Fruit fly (Drosophila melanogaster) whole organism, prepupa: ENCODE measurements around the gene Sec71.

Experiments
- CG10631 ChIP-seq: fragments of 200-800 bp; sonication (Bioruptor generic); optimal IDR thresholded peaks from 2 replicates; lab custom pipeline; 2016; ENCODE audit warnings: missing biosample characterization, missing genetic modification characterization
- CG10669 ChIP-seq: fragments of 200-800 bp; sonication (Bioruptor generic); optimal IDR thresholded peaks from 3 replicates; lab custom pipeline; 2018; ENCODE audit warnings: missing biosample characterization, mild to moderate bottlenecking, missing genetic modification characterization, moderate library complexity
- CG11762 ChIP-seq: fragments of 200-800 bp; sonication (Bioruptor generic); optimal IDR thresholded peaks from 3 replicates; lab custom pipeline; 2016; ENCODE audit warnings: missing biosample characterization, missing genetic modification characterization; ENCODE audit not compliant: insufficient read depth
- CG15336 ChIP-seq: fragments of 200-800 bp; sonication (Bioruptor generic); IDR thresholded peaks from 2 replicates; pipeline ENCODE4 v1.3.6; 2022; ENCODE audit warnings: missing biosample characterization, missing genetic modification characterization
- CG1621 ChIP-seq: fragments of 200-800 bp; sonication (Bioruptor generic); optimal IDR thresholded peaks from 3 replicates; lab custom pipeline; 2018; ENCODE audit warnings: missing biosample characterization, mild to moderate bottlenecking, missing genetic modification characterization
- CG3032 ChIP-seq: fragments of 200-800 bp; optimal IDR thresholded peaks from 2 replicates; lab custom pipeline; 2019; ENCODE audit warnings: missing biosample characterization, mild to moderate bottlenecking, missing genetic modification characterization, moderate library complexity
- CG31627 ChIP-seq: fragments of 200-800 bp; sonication (Bioruptor generic); optimal IDR thresholded peaks from 3 replicates; lab custom pipeline; 2016; ENCODE audit warnings: missing biosample characterization, missing genetic modification characterization
- CG32006 ChIP-seq: fragments of 200-800 bp; sonication (Bioruptor generic); optimal IDR thresholded peaks from 3 replicates; lab custom pipeline; 2017; ENCODE audit warnings: missing biosample characterization, mild to moderate bottlenecking, missing genetic modification characterization
- CG34406 ChIP-seq: fragments of 200-800 bp; sonication (Bioruptor generic); optimal IDR thresholded peaks from 3 replicates; lab custom pipeline; 2016; ENCODE audit warnings: missing biosample characterization, missing genetic modification characterization
- CG3919 ChIP-seq: fragments of 200-800 bp; sonication (Bioruptor generic); optimal IDR thresholded peaks from 3 replicates; lab custom pipeline; 2016; ENCODE audit warnings: missing biosample characterization, missing genetic modification characterization
- CG6163 ChIP-seq: fragments of 200-800 bp; sonication (Bioruptor generic); IDR thresholded peaks from 3 replicates; pipeline ENCODE4 v1.3.6; 2022; ENCODE audit warnings: missing biosample characterization, missing genetic modification characterization
- CG6792 ChIP-seq: fragments of 200-800 bp; sonication (Bioruptor generic); optimal IDR thresholded peaks from 3 replicates; lab custom pipeline; 2016; ENCODE audit warnings: missing biosample characterization, missing genetic modification characterization
- CG6808 ChIP-seq: fragments of 200-800 bp; sonication (Bioruptor generic); optimal IDR thresholded peaks from 3 replicates; lab custom pipeline; 2017; ENCODE audit warnings: missing biosample characterization, missing genetic modification characterization, mild to moderate bottlenecking, moderate library complexity, missing genetic modification reagents
- CG6854 ChIP-seq: fragments of 200-800 bp; sonication (Bioruptor generic); optimal IDR thresholded peaks from 2 replicates; lab custom pipeline; 2017; ENCODE audit warnings: missing biosample characterization, mild to moderate bottlenecking, missing genetic modification characterization
- CG8632 ChIP-seq: fragments of 200-800 bp; sonication (Bioruptor generic); optimal IDR thresholded peaks from 3 replicates; lab custom pipeline; 2016; ENCODE audit warnings: missing biosample characterization, missing genetic modification characterization
- CG9139 ChIP-seq: fragments of 200-800 bp; sonication (Bioruptor generic); optimal IDR thresholded peaks from 3 replicates; lab custom pipeline; 2017; ENCODE audit warnings: missing biosample characterization, mild to moderate bottlenecking, missing genetic modification characterization
- Eip78C ChIP-seq: fragments of 200-800 bp; sonication (Bioruptor generic); peaks from one replicate; lab custom pipeline; 2016; ENCODE audit warnings: missing biosample characterization, missing genetic modification characterization
- Ets21C ChIP-seq: fragments of 200-800 bp; sonication (Bioruptor generic); optimal IDR thresholded peaks from 3 replicates; lab custom pipeline; 2016; ENCODE audit warnings: missing biosample characterization, missing genetic modification characterization
- Ets96B ChIP-seq: fragments of 200-800 bp; optimal IDR thresholded peaks from 2 replicates; lab custom pipeline; 2019; ENCODE audit warnings: missing biosample characterization, mild to moderate bottlenecking, missing genetic modification characterization, moderate library complexity
- Hr4 ChIP-seq: fragments of 200-800 bp; sonication (Bioruptor generic); optimal IDR thresholded peaks from 3 replicates; lab custom pipeline; 2016; ENCODE audit warnings: missing biosample characterization, missing genetic modification characterization
- Lpt ChIP-seq: fragments of 200-800 bp; sonication (Bioruptor generic); optimal IDR thresholded peaks from 3 replicates; lab custom pipeline; 2016; ENCODE audit warnings: missing biosample characterization, missing genetic modification characterization
- Met ChIP-seq: fragments of 200-800 bp; sonication (Bioruptor generic); optimal IDR thresholded peaks from 3 replicates; lab custom pipeline; 2016; ENCODE audit warnings: missing biosample characterization, missing genetic modification characterization
- OdsH ChIP-seq: fragments of 200-800 bp; sonication (Bioruptor generic); optimal IDR thresholded peaks from 3 replicates; lab custom pipeline; 2016; ENCODE audit warnings: missing biosample characterization, missing genetic modification characterization
- Smox ChIP-seq: fragments of 200-800 bp; sonication (Bioruptor generic); optimal IDR thresholded peaks from 3 replicates; lab custom pipeline; 2016; ENCODE audit warnings: missing biosample characterization, missing genetic modification characterization
- achi ChIP-seq: fragments of 200-800 bp; sonication (Bioruptor generic); optimal IDR thresholded peaks from 3 replicates; lab custom pipeline; 2016; ENCODE audit warnings: missing biosample characterization, missing genetic modification characterization
- acj6 ChIP-seq: fragments of 200-800 bp; sonication (Bioruptor generic); optimal IDR thresholded peaks from 3 replicates; lab custom pipeline; 2016; ENCODE audit warnings: missing biosample characterization, missing genetic modification characterization
- dsx ChIP-seq: fragments of 200-800 bp; optimal IDR thresholded peaks from 3 replicates; lab custom pipeline; 2019; ENCODE audit warnings: missing biosample characterization, mild to moderate bottlenecking, missing genetic modification characterization, moderate library complexity; ENCODE audit not compliant: poor library complexity, severe bottlenecking
- eg ChIP-seq: fragments of 200-800 bp; sonication (Bioruptor generic); IDR thresholded peaks from 3 replicates; pipeline ENCODE4 v1.3.6; 2022; ENCODE audit warnings: missing biosample characterization, missing genetic modification characterization
- esn ChIP-seq: fragments of 200-800 bp; sonication (Bioruptor generic); optimal IDR thresholded peaks from 2 replicates; lab custom pipeline; 2016; ENCODE audit warnings: missing biosample characterization, mild to moderate bottlenecking, missing genetic modification characterization, moderate library complexity
- fd85E ChIP-seq: fragments of 200-800 bp; sonication (Bioruptor generic); optimal IDR thresholded peaks from 3 replicates; lab custom pipeline; 2016; ENCODE audit warnings: missing biosample characterization, missing genetic modification characterization
- fkh ChIP-seq: fragments of 200-800 bp; sonication (Bioruptor generic); optimal IDR thresholded peaks from 3 replicates; lab custom pipeline; 2017; ENCODE audit warnings: missing biosample characterization, mild to moderate bottlenecking, missing genetic modification characterization, moderate library complexity
- lz ChIP-seq: fragments of 200-800 bp; sonication (Bioruptor generic); optimal IDR thresholded peaks from 3 replicates; lab custom pipeline; 2016; ENCODE audit warnings: missing biosample characterization, missing genetic modification characterization
- net ChIP-seq: fragments of 200-800 bp; sonication (Bioruptor generic); optimal IDR thresholded peaks from 3 replicates; lab custom pipeline; 2016; ENCODE audit warnings: missing biosample characterization, missing genetic modification characterization
- pdm3 ChIP-seq: fragments of 200-800 bp; sonication (Bioruptor generic); optimal IDR thresholded peaks from 3 replicates; lab custom pipeline; 2016; ENCODE audit warnings: missing biosample characterization, missing genetic modification characterization
- ss ChIP-seq, 2 experiments: fragments of 200-800 bp; sonication (Bioruptor generic); optimal IDR thresholded peaks; 2 replicates in 1 of 2; 3 replicates in 1 of 2; lab custom pipeline; 2017 to 2018; ENCODE audit warnings: mild to moderate bottlenecking in 2 of 2, missing biosample characterization in 2 of 2, missing genetic modification characterization in 2 of 2, moderate library complexity in 1 of 2
- svp ChIP-seq: fragments of 200-800 bp; sonication (Bioruptor generic); peaks from one replicate; lab custom pipeline; 2016; ENCODE audit warnings: missing biosample characterization, missing genetic modification characterization
- topi ChIP-seq: fragments of 200-800 bp; sonication (Bioruptor generic); optimal IDR thresholded peaks from 3 replicates; lab custom pipeline; 2016; ENCODE audit warnings: missing biosample characterization, missing genetic modification characterization
- vri ChIP-seq: fragments of 200-800 bp; sonication (Bioruptor generic); optimal IDR thresholded peaks from 3 replicates; lab custom pipeline; 2016; ENCODE audit warnings: missing biosample characterization, mild to moderate bottlenecking, missing genetic modification characterization

Gene Sec71

DNA sequence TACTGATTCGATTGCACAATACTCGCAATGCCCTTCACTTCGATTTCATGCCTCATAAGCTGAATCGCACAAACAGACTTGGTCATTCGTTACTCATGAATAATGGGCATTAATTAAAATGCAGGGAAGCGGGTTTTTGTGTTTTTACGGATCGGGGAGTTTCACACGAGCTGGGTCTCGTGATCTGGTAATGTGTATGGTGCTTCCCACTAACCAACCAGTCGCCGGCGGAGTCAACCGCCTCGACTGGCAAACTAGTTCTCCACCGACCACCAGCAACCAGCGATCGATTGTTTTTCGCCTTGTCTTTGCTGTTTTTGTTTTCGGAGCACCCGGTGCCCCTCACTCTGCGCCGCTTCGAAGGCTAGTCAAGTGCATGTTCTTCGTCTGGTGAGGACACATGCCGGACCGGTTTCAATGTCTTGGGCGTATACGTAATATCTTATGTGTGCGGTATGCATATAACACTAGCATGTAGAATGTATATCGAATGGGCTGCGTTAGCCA, 11.3 kb downstream of the Sec71 start:
- TF ChIP-seq CG32006 (no peak), net (GFP tag; lab: Kevin White, UChicago) (no peak), topi (no peak), CG1621 (tag; lab: Kevin White, UChicago) (peak; percentile 71), CG6808 (GFP tag; lab: Kevin White, UChicago) (peak; percentile 21), eg (GFP tag; lab: Robert Waterston, UW) (peak; percentile 42; the same call in 1 of the 3 replicates), achi (peak; percentile 13), Lpt (GFP tag; lab: Kevin White, UChicago) (peak; percentile 7), dsx (GFP tag; lab: Kevin White, UChicago) (peak; percentile 20), vri (GFP tag; lab: Kevin White, UChicago) (peak; percentile 6), CG10669 (GFP tag; lab: Kevin White, UChicago) (peak; percentile 13), ss (GFP tag; optimal IDR thresholded peaks at IDR 0.05; lab: Kevin White, UChicago) (peak; percentile 44 to 75), CG10631 (GFP tag; lab: Kevin White, UChicago) (no peak), esn (peak; percentile 15), Eip78C (peak; percentile 53), CG9139 (GFP tag; lab: Kevin White, UChicago) (peak; percentile 24), svp (peak; percentile 80)
- TF ChIP-seq, all 60 proteins: peak for 13

DNA sequence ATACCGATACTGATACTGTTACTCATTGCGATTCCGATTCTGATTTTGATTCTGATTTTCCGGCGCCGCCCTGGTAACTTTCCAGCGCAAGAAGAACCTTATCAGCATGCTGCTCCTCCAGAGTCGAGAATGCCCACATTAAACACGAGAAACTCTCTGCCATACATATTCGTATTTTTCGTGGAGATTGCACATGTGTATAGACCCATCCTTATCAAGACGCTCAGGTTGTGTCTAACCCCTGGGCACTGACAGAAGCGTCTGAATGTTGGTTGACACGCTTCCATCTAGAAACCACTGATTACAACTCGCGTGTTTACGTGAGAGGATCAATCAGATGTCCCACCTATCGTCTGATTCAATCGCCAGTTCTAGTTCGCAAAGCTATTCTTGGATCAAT, 11.8 kb downstream of the Sec71 start:
- TF ChIP-seq Smox, result no peak
- no peak for TF ChIP-seq lz
- TF ChIP-seq CG31627, result no peak
- TF ChIP-seq svp, result peak; percentile 94

DNA sequence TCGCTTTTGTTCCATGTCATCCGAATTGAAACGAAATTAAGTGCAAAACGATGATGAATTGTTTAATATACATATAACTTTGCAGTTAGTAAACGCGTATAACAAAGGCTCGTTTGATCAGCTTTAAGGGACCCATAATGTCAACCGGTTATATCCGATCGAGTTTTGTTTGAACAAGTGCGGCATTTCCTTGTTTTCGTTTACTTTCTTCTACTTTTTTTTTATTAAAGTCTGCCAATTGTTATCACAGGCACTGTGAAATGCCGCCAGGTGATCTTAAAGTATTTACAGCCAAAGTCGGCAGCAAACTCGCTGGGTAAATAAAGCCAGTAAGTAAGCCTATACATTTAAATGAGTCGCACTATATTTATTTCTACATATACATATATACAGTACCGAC, 13.8 kb downstream of the Sec71 start:
- TF ChIP-seq CG6808 (GFP tag; lab: Kevin White, UChicago) (no peak), fkh (GFP tag; lab: Kevin White, UChicago) (peak; percentile 60), Ets96B (no peak), topi (peak; percentile 2), Eip78C (peak; percentile 42), eg (GFP tag; lab: Robert Waterston, UW) (no peak)
- TF ChIP-seq, all 60 proteins: peak for 3

DNA sequence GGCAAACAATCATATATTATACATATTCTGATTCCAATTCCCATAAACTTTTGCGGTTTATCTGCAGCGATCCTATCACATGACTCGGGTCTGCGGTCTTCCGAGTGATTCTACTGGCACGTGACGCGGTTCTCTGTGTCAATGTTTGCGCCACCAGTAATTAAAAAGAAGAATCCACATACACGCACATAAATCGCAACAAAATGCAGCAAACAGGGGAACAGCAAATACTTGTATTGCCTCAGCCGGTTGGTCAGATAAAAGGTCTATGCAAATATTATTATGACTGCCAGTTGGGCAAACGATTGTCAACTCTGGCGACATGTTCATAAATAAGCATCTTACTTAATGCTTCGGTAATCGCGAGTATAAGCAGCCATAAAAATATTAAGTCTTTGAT, 14.6 kb downstream of the Sec71 start:
- TF ChIP-seq CG15336 (GFP tag; lab: Robert Waterston, UW) (no peak), Ets21C (GFP tag; lab: Kevin White, UChicago) (no peak), fd85E (GFP tag; lab: Kevin White, UChicago) (no peak), CG34406 (no peak), pdm3 (GFP tag; lab: Kevin White, UChicago) (no peak), Smox (no peak), vri (GFP tag; lab: Kevin White, UChicago) (no peak), CG6163 (GFP tag; lab: Robert Waterston, UW) (no peak), CG3919 (GFP tag; lab: Kevin White, UChicago) (no peak), OdsH (GFP tag; lab: Kevin White, UChicago) (no peak), CG6792 (GFP tag; lab: Kevin White, UChicago) (no peak), CG10631 (GFP tag; lab: Kevin White, UChicago) (no peak), svp (no peak), CG1621 (tag; lab: Kevin White, UChicago) (no peak), fkh (GFP tag; lab: Kevin White, UChicago) (peak; percentile 39), Met (GFP tag; lab: Kevin White, UChicago) (no peak), CG9139 (GFP tag; lab: Kevin White, UChicago) (no peak), esn (peak; percentile 40), acj6 (GFP tag; lab: Kevin White, UChicago) (no peak), Hr4 (GFP tag; lab: Kevin White, UChicago) (no peak), CG11762 (no peak), Eip78C (peak; percentile 64), CG8632 (GFP tag; lab: Kevin White, UChicago) (no peak), CG3032 (tag; lab: Kevin White, UChicago) (no peak), CG6854 (no peak)
